Fruit fly (Drosophila melanogaster) whole organism, embryonic: Measurements from ENCODE around the gene Nf-YC.

Experiments used
- Bdp1 ChIP-seq: fragments of 200-800 bp; sonication (Bioruptor generic); optimal IDR thresholded peaks from 3 replicates; lab custom pipeline; 2016; ENCODE audit warnings: missing biosample characterization, missing genetic modification characterization
- Bgb ChIP-seq: fragments of 200-800 bp; sonication (Bioruptor generic); IDR thresholded peaks from 2 replicates; pipeline ENCODE4 v1.3.6; 2022; ENCODE audit warnings: missing biosample characterization, missing genetic modification characterization; ENCODE audit not compliant: partially characterized antibody
- CG1024 ChIP-seq: fragments of 200-800 bp; sonication (Bioruptor generic); IDR thresholded peaks from 2 replicates; pipeline ENCODE4 v1.3.6; 2022; ENCODE audit warnings: missing biosample characterization, missing genetic modification characterization
- CG10321 ChIP-seq: fragments of 200-800 bp; sonication (Bioruptor generic); IDR thresholded peaks from 2 replicates; pipeline ENCODE4 v1.3.6; 2022; ENCODE audit warnings: missing biosample characterization, missing genetic modification characterization
- CG10431 ChIP-seq: fragments of 200-800 bp; sonication (Bioruptor generic); optimal IDR thresholded peaks from 3 replicates; lab custom pipeline; 2018; ENCODE audit warnings: missing biosample characterization, mild to moderate bottlenecking, missing genetic modification characterization
- CG11085 ChIP-seq: fragments of 200-800 bp; sonication (Bioruptor generic); IDR thresholded peaks from 2 replicates; pipeline ENCODE4 v1.3.6; 2022; ENCODE audit warnings: missing biosample characterization, missing genetic modification characterization
- CG12391 ChIP-seq: fragments of 200-800 bp; sonication (Bioruptor generic); optimal IDR thresholded peaks from 3 replicates; lab custom pipeline; 2018; ENCODE audit warnings: missing biosample characterization, mild to moderate bottlenecking, missing genetic modification characterization, moderate library complexity
- CG13123 ChIP-seq: fragments of 200-800 bp; sonication (Bioruptor generic); optimal IDR thresholded peaks from 2 replicates; lab custom pipeline; 2016; ENCODE audit warnings: missing biosample characterization, missing genetic modification characterization
- CG14014 ChIP-seq: fragments of 200-800 bp; sonication (Bioruptor generic); IDR thresholded peaks from 2 replicates; pipeline ENCODE4 v1.3.6; 2022; ENCODE audit warnings: missing biosample characterization, missing genetic modification characterization
- CG14860 ChIP-seq: fragments of 200-800 bp; sonication (Bioruptor generic); IDR thresholded peaks from 3 replicates; pipeline ENCODE4 v1.3.6; 2022; ENCODE audit warnings: missing biosample characterization, missing genetic modification characterization; ENCODE audit not compliant: partially characterized antibody
- CG15073 ChIP-seq: fragments of 200-800 bp; sonication (Bioruptor generic); optimal IDR thresholded peaks from 2 replicates; lab custom pipeline; 2016; ENCODE audit warnings: missing biosample characterization, missing genetic modification characterization
- CG16815 ChIP-seq: fragments of 200-800 bp; sonication (Bioruptor generic); optimal IDR thresholded peaks from 3 replicates; lab custom pipeline; 2017; ENCODE audit warnings: missing biosample characterization, mild to moderate bottlenecking, missing genetic modification characterization
- CG18011 ChIP-seq: fragments of 200-800 bp; sonication (Bioruptor generic); optimal IDR thresholded peaks from 2 replicates; lab custom pipeline; 2017; ENCODE audit warnings: missing biosample characterization, missing genetic modification characterization, mild to moderate bottlenecking, moderate library complexity, missing genotype
- CG33557 ChIP-seq: fragments of 200-800 bp; sonication (Bioruptor generic); optimal IDR thresholded peaks from 2 replicates; lab custom pipeline; 2019; ENCODE audit warnings: missing biosample characterization, mild to moderate bottlenecking, missing genetic modification characterization, moderate library complexity
- CG3407 ChIP-seq: fragments of 200-800 bp; sonication (Bioruptor generic); optimal IDR thresholded peaks from 2 replicates; lab custom pipeline; 2018; ENCODE audit warnings: missing biosample characterization, mild to moderate bottlenecking, missing genetic modification characterization
- CG34422 ChIP-seq: fragments of 200-800 bp; sonication (Bioruptor generic); IDR thresholded peaks from 3 replicates; pipeline ENCODE4 v1.3.6; 2022; ENCODE audit warnings: missing biosample characterization, missing genetic modification characterization
- CG4282 ChIP-seq: fragments of 200-800 bp; sonication (Bioruptor generic); optimal IDR thresholded peaks from 2 replicates; lab custom pipeline; 2016; ENCODE audit warnings: missing biosample characterization, missing genetic modification characterization
- CG4328 ChIP-seq: fragments of 200-800 bp; sonication (Bioruptor generic); optimal IDR thresholded peaks from 3 replicates; lab custom pipeline; 2017; ENCODE audit warnings: missing biosample characterization, missing genetic modification reagents, missing genetic modification characterization
- CG4820 ChIP-seq: fragments of 200-800 bp; sonication (Bioruptor generic); optimal IDR thresholded peaks from 3 replicates; lab custom pipeline; 2016; ENCODE audit warnings: missing biosample characterization, missing genetic modification characterization
- CG5180 ChIP-seq: fragments of 200-800 bp; sonication (Bioruptor generic); optimal IDR thresholded peaks from 3 replicates; lab custom pipeline; 2017; ENCODE audit warnings: missing biosample characterization, missing genetic modification characterization, mild to moderate bottlenecking, moderate library complexity, missing genetic modification reagents
- CG5245 ChIP-seq: fragments of 200-800 bp; sonication (Bioruptor generic); optimal IDR thresholded peaks from 3 replicates; lab custom pipeline; 2016; ENCODE audit warnings: missing biosample characterization, missing genetic modification characterization
- CG6654 ChIP-seq: fragments of 200-800 bp; sonication (Bioruptor generic); optimal IDR thresholded peaks from 2 replicates; lab custom pipeline; 2017; ENCODE audit warnings: missing biosample characterization, mild to moderate bottlenecking, missing genetic modification characterization
- CG6689 ChIP-seq: fragments of 200-800 bp; sonication (Bioruptor generic); IDR thresholded peaks from 2 replicates; pipeline ENCODE4 v1.3.6; 2022; ENCODE audit warnings: missing biosample characterization, missing genetic modification characterization
- CG8478 ChIP-seq: fragments of >200 bp; optimal IDR thresholded peaks from 2 replicates; lab custom pipeline; 2018
- CG8924 ChIP-seq: fragments of 200-800 bp; optimal IDR thresholded peaks from 3 replicates; lab custom pipeline; 2019; ENCODE audit warnings: missing biosample characterization, mild to moderate bottlenecking, missing genetic modification characterization, moderate library complexity
- CG9437 ChIP-seq: fragments of 200-800 bp; sonication (Bioruptor generic); optimal IDR thresholded peaks from 2 replicates; lab custom pipeline; 2018; ENCODE audit warnings: missing biosample characterization, mild to moderate bottlenecking, missing genetic modification characterization
- Camta ChIP-seq: fragments of 200-800 bp; sonication (Bioruptor generic); optimal IDR thresholded peaks from 2 replicates; lab custom pipeline; 2016; ENCODE audit warnings: missing biosample characterization, missing genetic modification characterization
- Ets65A ChIP-seq: fragments of 200-800 bp; sonication (Bioruptor generic); peaks from one replicate; lab custom pipeline; 2016; ENCODE audit warnings: missing biosample characterization, missing genetic modification characterization
- Hr51 ChIP-seq, 2 experiments: fragments of 200-800 bp; sonication (Bioruptor generic); optimal IDR thresholded peaks; 2 replicates in 1 of 2; 3 replicates in 1 of 2; lab custom pipeline; 2016 to 2018; ENCODE audit warnings: missing biosample characterization in 2 of 2, missing genetic modification characterization in 2 of 2, mild to moderate bottlenecking in 1 of 2, moderate library complexity in 1 of 2
- Mad ChIP-seq: fragments of 200-800 bp; sonication (Bioruptor generic); optimal IDR thresholded peaks from 2 replicates; lab custom pipeline; 2016; ENCODE audit warnings: missing biosample characterization, missing genetic modification characterization
- Max ChIP-seq: fragments of 200-800 bp; sonication (Bioruptor generic); optimal IDR thresholded peaks from 2 replicates; lab custom pipeline; 2016; ENCODE audit warnings: missing biosample characterization, mild to moderate bottlenecking, missing genetic modification characterization
- Myb ChIP-seq: fragments of 200-800 bp; sonication (Bioruptor generic); optimal IDR thresholded peaks from 2 replicates; lab custom pipeline; 2016; ENCODE audit warnings: missing biosample characterization, missing genetic modification characterization
- PHDP ChIP-seq: fragments of 200-800 bp; sonication (Bioruptor generic); optimal IDR thresholded peaks from 3 replicates; lab custom pipeline; 2018; ENCODE audit warnings: missing biosample characterization, mild to moderate bottlenecking, missing genetic modification characterization, moderate library complexity
- Rx ChIP-seq: fragments of 200-800 bp; sonication (Bioruptor generic); IDR thresholded peaks from 2 replicates; pipeline ENCODE4 v1.3.6; 2022; ENCODE audit warnings: missing biosample characterization, missing genetic modification characterization
- Six4 ChIP-seq: fragments of 200-800 bp; sonication (Bioruptor generic); optimal IDR thresholded peaks from 2 replicates; lab custom pipeline; 2016; ENCODE audit warnings: missing biosample characterization, missing genetic modification characterization
- Xrp1 ChIP-seq: fragments of 200-800 bp; sonication (Bioruptor generic); IDR thresholded peaks from 2 replicates; pipeline ENCODE4 v1.3.6; 2022; ENCODE audit warnings: missing biosample characterization, missing genetic modification characterization
- bab2 ChIP-seq: fragments of 200-800 bp; sonication (Bioruptor generic); optimal IDR thresholded peaks from 2 replicates; lab custom pipeline; 2016; ENCODE audit warnings: missing biosample characterization, missing genetic modification characterization
- eve ChIP-seq, 2 experiments: fragments of >200 bp; optimal IDR thresholded peaks; 2 replicates each; lab custom pipeline; 2017; ENCODE audit warnings: missing biosample characterization in 2 of 2, missing genetic modification characterization in 2 of 2
- gro ChIP-seq: fragments of 200-800 bp; sonication (Bioruptor generic); optimal IDR thresholded peaks from 2 replicates; lab custom pipeline; 2016; ENCODE audit warnings: missing biosample characterization, missing genetic modification characterization
- inv ChIP-seq: fragments of 200-800 bp; sonication (Bioruptor generic); IDR thresholded peaks from 2 replicates; pipeline ENCODE4 v1.3.6; 2022; ENCODE audit warnings: missing biosample characterization, missing genetic modification characterization; ENCODE audit not compliant: partially characterized antibody
- jing ChIP-seq: fragments of 200-800 bp; sonication (Bioruptor generic); optimal IDR thresholded peaks from 2 replicates; lab custom pipeline; 2018; ENCODE audit warnings: missing biosample characterization, mild to moderate bottlenecking, missing genetic modification characterization
- kay ChIP-seq: fragments of 200-800 bp; sonication (Bioruptor generic); optimal IDR thresholded peaks from 2 replicates; lab custom pipeline; 2016; ENCODE audit warnings: missing biosample characterization, missing genetic modification characterization
- lab ChIP-seq: fragments of 200-800 bp; sonication (Bioruptor generic); optimal IDR thresholded peaks from 3 replicates; lab custom pipeline; 2017; ENCODE audit warnings: missing biosample characterization, missing genetic modification characterization, mild to moderate bottlenecking, moderate library complexity, missing genetic modification reagents
- nerfin-2 ChIP-seq: fragments of 200-800 bp; sonication (Bioruptor generic); IDR thresholded peaks from 2 replicates; pipeline ENCODE4 v1.3.6; 2022; ENCODE audit warnings: missing biosample characterization, missing genetic modification characterization; ENCODE audit not compliant: partially characterized antibody
- org-1 ChIP-seq: fragments of 200-800 bp; sonication (Bioruptor generic); optimal IDR thresholded peaks from 2 replicates; lab custom pipeline; 2017; ENCODE audit warnings: missing biosample characterization, missing genetic modification characterization
- p53 ChIP-seq: fragments of 200-800 bp; sonication (Bioruptor generic); optimal IDR thresholded peaks from 2 replicates; lab custom pipeline; 2016; ENCODE audit warnings: missing biosample characterization, missing genetic modification characterization
- pho ChIP-seq: fragments of 200-800 bp; sonication (Bioruptor generic); optimal IDR thresholded peaks from 2 replicates; lab custom pipeline; 2016; ENCODE audit warnings: missing biosample characterization, missing genetic modification characterization
- salm ChIP-seq: fragments of 200-800 bp; sonication (Bioruptor generic); optimal IDR thresholded peaks from 2 replicates; lab custom pipeline; 2018; ENCODE audit warnings: missing biosample characterization, mild to moderate bottlenecking, missing genetic modification characterization
- zf30C ChIP-seq: fragments of 200-800 bp; sonication (Bioruptor generic); optimal IDR thresholded peaks from 3 replicates; lab custom pipeline; 2018; ENCODE audit warnings: missing biosample characterization, mild to moderate bottlenecking, missing genetic modification characterization

The Nf-YC gene

DNA sequence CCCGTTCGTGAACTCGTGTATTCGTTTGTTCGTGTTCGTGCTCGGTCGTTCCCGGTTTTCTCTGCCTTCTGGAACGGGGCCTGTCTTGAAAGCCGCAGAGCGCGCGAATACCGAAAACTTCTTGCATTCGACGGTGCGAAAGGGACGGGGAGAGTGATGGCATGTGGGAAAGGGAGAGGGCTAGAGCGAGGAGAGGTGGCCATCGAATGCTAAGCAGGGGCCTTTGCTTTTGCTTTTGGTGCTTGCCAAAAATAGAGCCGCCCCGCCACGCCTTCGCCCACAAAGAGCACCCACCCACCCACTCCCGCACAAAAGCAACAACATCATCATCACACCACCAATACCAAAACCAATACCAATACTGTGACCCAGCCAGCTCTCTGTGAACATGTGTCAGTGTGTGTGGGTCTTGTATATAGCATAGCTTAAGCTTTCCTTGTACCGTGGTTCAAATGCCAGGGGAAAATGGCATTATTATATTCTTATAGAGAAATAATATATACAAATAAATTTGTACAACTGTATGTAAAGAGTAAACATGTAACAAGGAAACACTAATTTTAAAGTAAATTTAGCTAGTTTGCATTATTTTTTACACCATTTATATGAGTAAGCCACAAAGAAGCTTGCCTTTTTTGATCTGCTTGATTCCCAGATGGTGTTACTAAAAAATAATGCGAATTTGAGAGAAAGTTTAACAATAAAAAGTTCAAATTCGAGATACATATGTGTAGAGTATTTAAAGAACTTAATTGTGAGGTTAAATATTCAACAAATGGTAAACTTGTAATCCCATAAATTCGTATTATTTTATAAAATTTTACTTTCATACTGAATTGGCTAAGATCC, 46.7 kb upstream of the Nf-YC start, which contains the start of gene CG14434 (continued):
- TF ChIP-seq zf30C (GFP tag; lab: Kevin White, UChicago) = no peak
- TF ChIP-seq CG6654 (GFP tag; lab: Kevin White, UChicago) = peak; percentile 75
- peak; percentile 80 for TF ChIP-seq CG16815
- no peak for TF ChIP-seq CG8478 (lab: Kevin White, UChicago)
- TF ChIP-seq Hr51 (GFP tag; optimal IDR thresholded peaks at IDR 0.05; lab: Kevin White, UChicago) = peak; percentile 21 to 84
- TF ChIP-seq gro = peak; percentile 14
- peak; percentile 73 for TF ChIP-seq CG4328 (GFP tag; lab: Kevin White, UChicago)
- TF ChIP-seq CG11085 (GFP tag; lab: Robert Waterston, UW) = peak; percentile 37; the same call in 1 of the 2 replicates
- 0 out of 3 replicates have a peak, but pooled peaks have one; percentile 20 for TF ChIP-seq CG14860 (GFP tag; lab: Robert Waterston, UW)
- peak; percentile 44 for TF ChIP-seq pho
- TF ChIP-seq jing (GFP tag; lab: Kevin White, UChicago) = peak; percentile 30
- peak; percentile 92 for TF ChIP-seq CG9437 (GFP tag; lab: Kevin White, UChicago)
- TF ChIP-seq org-1 (GFP tag; lab: Kevin White, UChicago) = peak; percentile 81
- TF ChIP-seq Six4 (GFP tag; lab: Kevin White, UChicago) = peak; percentile 77
- TF ChIP-seq CG4820 = peak; percentile 71
- no peak for TF ChIP-seq nerfin-2 (GFP tag; lab: Robert Waterston, UW)
- peak; percentile 71 for TF ChIP-seq CG3407
- TF ChIP-seq CG18011 (GFP tag; lab: Kevin White, UChicago) = peak; percentile 37
- TF ChIP-seq Ets65A (GFP tag; lab: Kevin White, UChicago) = no peak
- peak; percentile 82 for TF ChIP-seq CG8924
- TF ChIP-seq CG14014 = 0 out of 2 replicates have a peak, but pooled peaks have one; percentile 6
- peak; percentile 78 for TF ChIP-seq CG5180
- TF ChIP-seq Mad = peak; percentile 56
- TF ChIP-seq inv = no peak
- TF ChIP-seq CG10321 (GFP tag; lab: Robert Waterston, UW) = peak; percentile 14; the same call in 1 of the 2 replicates
- no peak for TF ChIP-seq p53 (GFP tag; lab: Kevin White, UChicago)
- peak; percentile 30 for TF ChIP-seq CG13123 (GFP tag; lab: Kevin White, UChicago)
- TF ChIP-seq CG12391 (tag; lab: Kevin White, UChicago) = peak; percentile 84
- peak; percentile 72 for TF ChIP-seq CG6689 (GFP tag; lab: Robert Waterston, UW)
- TF ChIP-seq Xrp1 (GFP tag; lab: Robert Waterston, UW) = no peak; the same call in 1 of the 2 replicates
- TF ChIP-seq eve (GFP tag; optimal IDR thresholded peaks at IDR 0.05; lab: Kevin White, UChicago) = peak in 1 of 2 experiments; percentile 94
- TF ChIP-seq Rx (GFP tag; lab: Robert Waterston, UW) = no peak
- TF ChIP-seq lab (GFP tag; lab: Kevin White, UChicago) = peak; percentile 55
- peak; percentile 71 for TF ChIP-seq PHDP (tag; lab: Kevin White, UChicago)
- TF ChIP-seq Bdp1 (GFP tag; lab: Kevin White, UChicago) = peak; percentile 15
- TF ChIP-seq CG10431 (GFP tag; lab: Kevin White, UChicago) = peak; percentile 79
- peak; percentile 53 for TF ChIP-seq salm (tag; lab: Kevin White, UChicago)
- TF ChIP-seq Max = peak; percentile 76
- peak; percentile 24; the same call in 1 of the 2 replicates for TF ChIP-seq Bgb (GFP tag; lab: Robert Waterston, UW)
- TF ChIP-seq kay = peak; percentile 60
- peak; percentile 63 for TF ChIP-seq bab2 (GFP tag; lab: Kevin White, UChicago)
- TF ChIP-seq CG1024 (GFP tag; lab: Robert Waterston, UW) = no peak
- peak; percentile 69; the same call in 2 of the 3 replicates for TF ChIP-seq CG34422 (GFP tag; lab: Robert Waterston, UW)
- peak; percentile 43 for TF ChIP-seq CG15073 (GFP tag; lab: Kevin White, UChicago)
- peak; percentile 68 for TF ChIP-seq Camta (GFP tag; lab: Kevin White, UChicago)
- peak; percentile 59 for TF ChIP-seq CG5245 (GFP tag; lab: Kevin White, UChicago)
- peak; percentile 42 for TF ChIP-seq Myb (GFP tag; lab: Kevin White, UChicago)
- no peak for TF ChIP-seq CG4282
- TF ChIP-seq CG33557 (GFP tag; lab: Kevin White, UChicago) = peak; percentile 78
